Fruit fly (Drosophila melanogaster) whole organism: ENCODE results near the gene CG31538.

Experiments used
- CG8478 ChIP-seq: fragments of >200 bp; optimal IDR thresholded peaks from 2 replicates; lab custom pipeline; 2018; ENCODE audit warnings: inconsistent platforms
- Dll ChIP-seq: fragments of >200 bp; optimal IDR thresholded peaks from 2 replicates; lab custom pipeline; 2017

dm6 chr3R:5285937-5286336 is 8.3 kb upstream of the CG31538 start:
- TF ChIP-seq Dll (lab: Kevin White, UChicago) (no peak), CG8478 (lab: Kevin White, UChicago) (no peak)
